Fruit fly (Drosophila melanogaster): ENCODE measurements around the gene CG17612.

CG17612 gene

DNA sequence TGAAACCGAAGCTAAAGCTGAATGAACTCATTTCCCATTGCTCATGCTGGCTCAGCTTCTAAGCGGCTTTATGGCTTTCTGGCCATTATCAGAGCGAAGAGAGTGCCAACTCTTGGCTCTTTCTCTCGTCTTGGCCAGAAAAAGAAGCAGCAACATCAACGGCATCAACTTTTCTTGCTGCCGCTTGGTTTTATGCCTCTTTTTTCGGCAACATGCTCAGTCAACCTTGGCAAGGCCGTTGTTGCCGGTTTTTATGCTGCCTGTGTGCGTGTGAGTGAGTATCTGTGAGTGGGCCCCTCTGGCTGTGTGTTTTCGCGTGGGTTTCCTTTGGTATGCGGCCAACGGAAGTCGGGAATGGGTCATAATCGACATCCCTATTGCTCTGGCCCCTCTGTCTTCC lies 11.9 kb downstream of the CG17612 start:
- TF ChIP-seq CG32121 (GFP tag; IDR thresholded peaks at IDR 0.05) (no peak), CG12605 (GFP tag; IDR thresholded peaks at IDR 0.05) (no peak), EcR (GFP tag; optimal IDR thresholded peaks at IDR 0.05) (peak; percentile 76)

DNA sequence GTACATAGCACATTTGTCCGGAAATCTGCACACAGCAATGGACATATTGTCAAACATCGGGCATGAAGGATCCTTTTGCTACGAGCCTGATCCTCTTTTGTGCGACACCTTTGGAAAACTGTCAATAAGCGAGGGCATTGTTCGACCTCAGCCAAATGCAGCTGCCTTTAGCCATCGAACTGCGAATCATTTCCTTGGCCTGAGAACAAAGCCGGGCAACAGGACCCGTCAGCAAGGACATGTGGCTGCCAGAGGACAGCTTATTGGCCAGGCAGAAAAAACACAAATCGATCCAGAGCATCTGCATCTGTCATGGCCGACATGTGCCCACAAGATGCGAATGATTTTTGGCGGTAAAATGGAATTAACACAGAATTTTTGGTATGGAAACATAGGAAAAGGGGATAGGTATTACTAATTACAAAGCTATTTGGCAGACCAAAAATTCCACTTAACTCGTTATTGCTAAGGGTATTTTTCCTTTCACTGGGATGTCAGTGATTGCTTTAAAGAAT lies 12.5 kb downstream of the CG17612 start:
- TF ChIP-seq CG15710 (tag; optimal IDR thresholded peaks at IDR 0.05) = no peak
- TF ChIP-seq CG8159 (tag; optimal IDR thresholded peaks at IDR 0.05) = no peak
- no peak for TF ChIP-seq D1 (tag; optimal IDR thresholded peaks at IDR 0.05)
- no peak for TF ChIP-seq CG13204 (GFP tag; optimal IDR thresholded peaks at IDR 0.05)
- no peak for TF ChIP-seq CG4496 (GFP tag; IDR thresholded peaks at IDR 0.05)
- TF ChIP-seq Snoo (tag; optimal IDR thresholded peaks at IDR 0.05) = no peak
- no peak for TF ChIP-seq Ets98B (GFP tag; IDR thresholded peaks at IDR 0.05)
- no peak for TF ChIP-seq CG32121 (GFP tag; IDR thresholded peaks at IDR 0.05)
- no peak for TF ChIP-seq Pif1A (GFP tag; optimal IDR thresholded peaks at IDR 0.05)
- TF ChIP-seq rn (GFP tag; IDR thresholded peaks at IDR 0.05) = no peak
- no peak for TF ChIP-seq Pif1B (GFP tag; optimal IDR thresholded peaks at IDR 0.05)
- TF ChIP-seq CG14655 (GFP tag; optimal IDR thresholded peaks at IDR 0.05) = no peak
- TF ChIP-seq EcR (GFP tag; optimal IDR thresholded peaks at IDR 0.05) = no peak
- TF ChIP-seq CG12605 (GFP tag; IDR thresholded peaks at IDR 0.05) = no peak
- TF ChIP-seq CG17806 (tag; optimal IDR thresholded peaks at IDR 0.05) = no peak
- TF ChIP-seq CG9948 (tag; optimal IDR thresholded peaks at IDR 0.05) = no peak
- TF ChIP-seq fd96Ca (GFP tag; IDR thresholded peaks at IDR 0.05) = no peak
- TF ChIP-seq CG8301 (tag; optimal IDR thresholded peaks at IDR 0.05) = no peak
- no peak for TF ChIP-seq CG10348 (GFP tag; IDR thresholded peaks at IDR 0.05)
- TF ChIP-seq gl (tag; optimal IDR thresholded peaks at IDR 0.05) = no peak

- TF ChIP-seq fd96Ca (GFP tag; IDR thresholded peaks at IDR 0.05) = no peak
- TF ChIP-seq rn (GFP tag; IDR thresholded peaks at IDR 0.05) = no peak
- no peak for TF ChIP-seq D1 (tag; optimal IDR thresholded peaks at IDR 0.05)
- no peak for TF ChIP-seq gl (tag; optimal IDR thresholded peaks at IDR 0.05)
- no peak for TF ChIP-seq CG14655 (GFP tag; optimal IDR thresholded peaks at IDR 0.05)
- no peak for TF ChIP-seq Snoo (tag; optimal IDR thresholded peaks at IDR 0.05)
- TF ChIP-seq EcR (GFP tag; optimal IDR thresholded peaks at IDR 0.05) = no peak
- no peak for TF ChIP-seq CG34367 (tag; optimal IDR thresholded peaks at IDR 0.05)
- TF ChIP-seq CG17806 (tag; optimal IDR thresholded peaks at IDR 0.05) = no peak
- TF ChIP-seq CG8159 (tag; optimal IDR thresholded peaks at IDR 0.05) = no peak
- TF ChIP-seq CG32121 (GFP tag; IDR thresholded peaks at IDR 0.05) = no peak
- no peak for TF ChIP-seq CG12605 (GFP tag; IDR thresholded peaks at IDR 0.05)
- no peak for TF ChIP-seq Pif1A (GFP tag; optimal IDR thresholded peaks at IDR 0.05)
- no peak for TF ChIP-seq CG8301 (tag; optimal IDR thresholded peaks at IDR 0.05)
- TF ChIP-seq CG15710 (tag; optimal IDR thresholded peaks at IDR 0.05) = no peak
- TF ChIP-seq CG4496 (GFP tag; IDR thresholded peaks at IDR 0.05) = no peak
- no peak for TF ChIP-seq CG13204 (GFP tag; optimal IDR thresholded peaks at IDR 0.05)
- no peak for TF ChIP-seq Ets98B (GFP tag; IDR thresholded peaks at IDR 0.05)
Measured at dm6 chr2L:4368553-4369268, 13.8 kb downstream of the CG17612 start.

dm6 chr2L:4366652-4367051 lies 15.9 kb downstream of the CG17612 start:
- TF ChIP-seq CG32121 (GFP tag; IDR thresholded peaks at IDR 0.05) = no peak

- TF ChIP-seq CG15710 (tag; optimal IDR thresholded peaks at IDR 0.05) = no peak
- no peak for TF ChIP-seq CG4496 (GFP tag; IDR thresholded peaks at IDR 0.05)
- TF ChIP-seq CG13204 (GFP tag; optimal IDR thresholded peaks at IDR 0.05) = no peak
- TF ChIP-seq rn (GFP tag; IDR thresholded peaks at IDR 0.05) = no peak
- TF ChIP-seq CG9948 (tag; optimal IDR thresholded peaks at IDR 0.05) = no peak
- no peak for TF ChIP-seq CG14655 (GFP tag; optimal IDR thresholded peaks at IDR 0.05)
- TF ChIP-seq gl (tag; optimal IDR thresholded peaks at IDR 0.05) = no peak
- no peak for TF ChIP-seq EcR (GFP tag; optimal IDR thresholded peaks at IDR 0.05)
- no peak for TF ChIP-seq CG12605 (GFP tag; IDR thresholded peaks at IDR 0.05)
- no peak for TF ChIP-seq Pif1A (GFP tag; optimal IDR thresholded peaks at IDR 0.05)
- TF ChIP-seq CG8159 (tag; optimal IDR thresholded peaks at IDR 0.05) = no peak
- TF ChIP-seq Snoo (tag; optimal IDR thresholded peaks at IDR 0.05) = no peak
- no peak for TF ChIP-seq Pif1B (GFP tag; optimal IDR thresholded peaks at IDR 0.05)
- no peak for TF ChIP-seq CG32121 (GFP tag; IDR thresholded peaks at IDR 0.05)
- no peak for TF ChIP-seq D1 (tag; optimal IDR thresholded peaks at IDR 0.05)
- no peak for TF ChIP-seq CG17806 (tag; optimal IDR thresholded peaks at IDR 0.05)
- TF ChIP-seq Ets98B (GFP tag; IDR thresholded peaks at IDR 0.05) = no peak
- no peak for TF ChIP-seq fd96Ca (GFP tag; IDR thresholded peaks at IDR 0.05)
- no peak for TF ChIP-seq CG8301 (tag; optimal IDR thresholded peaks at IDR 0.05)
Measured at dm6 chr2L:4365792-4366326, 16.7 kb downstream of the CG17612 start.

dm6 chr2L:4364914-4365313 lies 17.6 kb downstream of the CG17612 start:
- no peak for TF ChIP-seq gl (tag; optimal IDR thresholded peaks at IDR 0.05)
- TF ChIP-seq rn (GFP tag; IDR thresholded peaks at IDR 0.05) = no peak

Measured in whole organism, pupa.